Worm (Caenorhabditis elegans): ENCODE measurements around the gene asp-5.

DNA sequence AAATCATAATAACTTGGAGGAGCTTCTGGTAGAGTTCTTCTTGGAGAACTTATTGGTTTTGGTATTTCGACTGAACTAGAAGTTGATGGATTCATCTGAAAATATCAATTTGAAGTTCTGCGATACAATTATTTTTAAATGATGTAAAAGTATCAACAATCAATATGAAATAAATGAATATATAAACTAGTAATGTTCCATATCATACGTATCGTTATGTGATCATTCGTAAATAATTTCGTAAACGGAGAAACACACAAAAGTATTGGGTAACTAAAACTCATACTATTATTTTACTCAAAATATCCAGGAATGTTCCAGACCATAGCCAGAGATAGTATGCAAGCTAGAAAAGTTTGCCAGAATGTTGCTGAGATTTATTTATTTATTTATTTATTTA is 34.2 kb downstream of the asp-5 start, which contains the start of gene W02D7.8:
- TF ChIP-seq unc-39 (tag; optimal IDR thresholded peaks at IDR 0.05) (no peak), blmp-1 (tag; optimal IDR thresholded peaks at IDR 0.05) (no peak), elt-1 (tag; optimal IDR thresholded peaks at IDR 0.05; ENCODE audit: borderline replicate concordance, insufficient read depth) (no peak), ces-1 (GFP tag; optimal IDR thresholded peaks at IDR 0.05) (no peak), lsy-2 (tag; optimal IDR thresholded peaks at IDR 0.05) (no peak), hlh-1 (tag; optimal IDR thresholded peaks at IDR 0.05) (no peak), elt-3 (tag; optimal IDR thresholded peaks at IDR 0.05) (no peak), tbx-8 (GFP tag; optimal IDR thresholded peaks at IDR 0.05) (no peak), snpc-4 (tag; optimal IDR thresholded peaks at IDR 0.05) (no peak), nhr-237 (tag; optimal IDR thresholded peaks at IDR 0.05) (no peak)
